Worm (Caenorhabditis elegans) whole organism, L1 larva: ENCODE measurements around the gene Y75B8A.10.
A peak's percentile ranks its signal among the peaks of the same experiment; 100 is the strongest.

ENCODE experiments used
- C04F5.9 ChIP-seq: sonication (generic microtip); optimal IDR thresholded peaks from 2 replicates; lab custom pipeline; 2016; ENCODE audit warnings: missing genetic modification characterization, missing compliant biosample characterization
- C16A3.4 ChIP-seq: fragments of 150-350 bp; optimal IDR thresholded peaks from 2 replicates; lab custom pipeline; 2014; ENCODE audit warnings: missing biosample characterization, missing genetic modification characterization
- F16B12.6 ChIP-seq: fragments of 150-350 bp; optimal IDR thresholded peaks from 2 replicates; lab custom pipeline; 2014; ENCODE audit warnings: missing biosample characterization, missing genetic modification characterization
- ama-1 ChIP-seq: fragments of 150-350 bp; optimal IDR thresholded peaks from 2 replicates; lab custom pipeline; 2014
- blmp-1 ChIP-seq: fragments of 150-350 bp; optimal IDR thresholded peaks from 2 replicates; lab custom pipeline; 2014; ENCODE audit warnings: missing biosample characterization, missing genetic modification characterization
- ceh-8 ChIP-seq: fragments of 200-800 bp; sonication (Bioruptor generic); optimal IDR thresholded peaks from 2 replicates; lab custom pipeline; 2018; ENCODE audit warnings: mild to moderate bottlenecking, missing genetic modification characterization, moderate library complexity, missing compliant biosample characterization
- ceh-82 ChIP-seq, 3 experiments: fragments of 150-350 bp in 1 of 3; sonication (generic microtip) in 2 of 3; optimal IDR thresholded peaks; 2 replicates each; lab custom pipeline; 2014 to 2017; ENCODE audit warnings: missing biosample characterization in 3 of 3, missing genetic modification characterization in 3 of 3
- ceh-88 ChIP-seq: fragments of 200-800 bp; sonication (Bioruptor generic); IDR thresholded peaks from 2 replicates; pipeline ENCODE4 v1.3.6; 2022; ENCODE audit warnings: missing genetic modification characterization, missing compliant biosample characterization
- ceh-90 ChIP-seq: sonication (generic microtip); optimal IDR thresholded peaks from 2 replicates; lab custom pipeline; 2016; ENCODE audit warnings: missing genetic modification characterization, missing compliant biosample characterization
- dpl-1 ChIP-seq, 3 experiments: fragments of 150-350 bp in 2 of 3; sonication (generic microtip) in 1 of 3; optimal IDR thresholded peaks; 2 replicates each; lab custom pipeline; 2014 to 2017; ENCODE audit warnings: missing biosample characterization in 3 of 3, missing genetic modification characterization in 3 of 3, missing genetic modification reagents in 3 of 3
- efl-1 ChIP-seq, 4 experiments: fragments of 150-350 bp; optimal IDR thresholded peaks in 3 of 4; peaks in 1 of 4; 1 replicate in 1 of 4; 2 replicates in 3 of 4; lab custom pipeline; 2014; ENCODE audit warnings: missing biosample characterization in 2 of 4, missing genetic modification characterization in 2 of 4, missing genetic modification reagents in 2 of 4
- egl-13 ChIP-seq: sonication (generic microtip); optimal IDR thresholded peaks from 2 replicates; lab custom pipeline; 2016; ENCODE audit warnings: missing genotype, missing genetic modification reagents, missing genetic modification characterization, missing compliant biosample characterization
- egl-27 ChIP-seq, 2 experiments: fragments of 150-350 bp in 1 of 2; sonication (generic microtip); optimal IDR thresholded peaks; 3 replicates each; lab custom pipeline; 2017 to 2018; ENCODE audit warnings: missing biosample characterization in 2 of 2, missing genetic modification characterization in 2 of 2, missing genetic modification reagents in 2 of 2
- elt-2 ChIP-seq: sonication (generic microtip); optimal IDR thresholded peaks from 2 replicates; lab custom pipeline; 2016; ENCODE audit warnings: missing genetic modification characterization, mild to moderate bottlenecking, inconsistent platforms, missing compliant biosample characterization, missing genetic modification reagents
- elt-3 ChIP-seq, 6 experiments: fragments of 150-350 bp in 1 of 6; sonication (generic microtip); optimal IDR thresholded peaks; 2 replicates each; lab custom pipeline; 2017 to 2018; ENCODE audit warnings: missing biosample characterization in 6 of 6, missing genetic modification characterization in 6 of 6, inconsistent platforms in 1 of 6
- fkh-4 ChIP-seq: sonication (generic microtip); optimal IDR thresholded peaks from 2 replicates; lab custom pipeline; 2016; ENCODE audit warnings: missing compliant biosample characterization, missing genetic modification characterization, borderline replicate concordance
- fkh-8 ChIP-seq: sonication (generic microtip); optimal IDR thresholded peaks from 2 replicates; lab custom pipeline; 2016; ENCODE audit warnings: mild to moderate bottlenecking, missing genetic modification characterization, missing compliant biosample characterization
- irx-1 ChIP-seq: sonication (generic microtip); optimal IDR thresholded peaks from 2 replicates; lab custom pipeline; 2016; ENCODE audit warnings: missing genetic modification characterization, missing compliant biosample characterization
- isw-1 ChIP-seq: fragments of 200-800 bp; sonication (Bioruptor generic); IDR thresholded peaks from 2 replicates; pipeline ENCODE4 v1.3.6; 2022; ENCODE audit warnings: missing genetic modification characterization, missing compliant biosample characterization
- lin-13 ChIP-seq: fragments of 150-350 bp; optimal IDR thresholded peaks from 2 replicates; lab custom pipeline; 2014; ENCODE audit warnings: missing biosample characterization, missing genetic modification reagents, missing genetic modification characterization
- lin-15B ChIP-seq: fragments of 150-350 bp; sonication (generic microtip); optimal IDR thresholded peaks from 3 replicates; lab custom pipeline; 2014; ENCODE audit warnings: missing biosample characterization, missing genetic modification characterization
- lin-35 ChIP-seq, 2 experiments: fragments of 150-350 bp; optimal IDR thresholded peaks; 2 replicates each; lab custom pipeline; 2014; ENCODE audit warnings: missing biosample characterization in 2 of 2, missing genetic modification characterization in 2 of 2, missing genetic modification reagents in 2 of 2
- lsy-2 ChIP-seq, 2 experiments: fragments of 150-350 bp; optimal IDR thresholded peaks; 2 replicates each; lab custom pipeline; 2014; ENCODE audit warnings: missing biosample characterization in 2 of 2, missing genetic modification characterization in 2 of 2
- mab-9 ChIP-seq: fragments of 200-800 bp; sonication (Bioruptor generic); IDR thresholded peaks from 2 replicates; pipeline ENCODE4 v1.3.6; 2022; ENCODE audit warnings: missing genetic modification reagents, missing genetic modification characterization, missing compliant biosample characterization
- mep-1 ChIP-seq: fragments of 150-350 bp; optimal IDR thresholded peaks from 2 replicates; lab custom pipeline; 2014; ENCODE audit warnings: missing biosample characterization, missing genetic modification characterization
- nhr-19 ChIP-seq: fragments of 200-800 bp; sonication (Bioruptor generic); conservative IDR thresholded peaks from 2 replicates; pipeline ENCODE4 v1.3.6; 2022; ENCODE audit warnings: missing genetic modification characterization, missing compliant biosample characterization
- nhr-20 ChIP-seq: sonication (generic microtip); optimal IDR thresholded peaks from 2 replicates; lab custom pipeline; 2016; ENCODE audit warnings: mild to moderate bottlenecking, missing genetic modification characterization, missing compliant biosample characterization
- nhr-47 ChIP-seq: sonication (generic microtip); optimal IDR thresholded peaks from 2 replicates; lab custom pipeline; 2016; ENCODE audit warnings: mild to moderate bottlenecking, missing genetic modification characterization, moderate library complexity, missing compliant biosample characterization
- nhr-85 ChIP-seq: sonication (generic microtip); peaks from one replicate; lab custom pipeline; 2016; ENCODE audit warnings: missing genetic modification characterization, inconsistent platforms, missing compliant biosample characterization
- pax-3 ChIP-seq: fragments of 200-800 bp; sonication (Bioruptor generic); optimal IDR thresholded peaks from 2 replicates; lab custom pipeline; 2018; ENCODE audit warnings: mild to moderate bottlenecking, missing genetic modification characterization, moderate library complexity, missing compliant biosample characterization
- pqm-1 ChIP-seq: sonication (generic microtip); optimal IDR thresholded peaks from 3 replicates; lab custom pipeline; 2017; ENCODE audit warnings: missing biosample characterization, missing genetic modification characterization
- skn-1 ChIP-seq: fragments of 150-350 bp; optimal IDR thresholded peaks from 2 replicates; lab custom pipeline; 2014; ENCODE audit warnings: missing biosample characterization, missing genetic modification characterization
- snu-23 ChIP-seq: sonication (generic microtip); optimal IDR thresholded peaks from 2 replicates; lab custom pipeline; 2016; ENCODE audit warnings: missing genetic modification characterization, missing compliant biosample characterization
- sup-37 ChIP-seq: fragments of 200-800 bp; sonication (Bioruptor generic); optimal IDR thresholded peaks from 2 replicates; lab custom pipeline; 2018; ENCODE audit warnings: mild to moderate bottlenecking, missing genetic modification characterization, missing compliant biosample characterization
- swsn-7 ChIP-seq: sonication (generic microtip); optimal IDR thresholded peaks from 2 replicates; lab custom pipeline; 2016; ENCODE audit warnings: missing genetic modification characterization, missing compliant biosample characterization
- tbx-2 ChIP-seq: sonication (generic microtip); optimal IDR thresholded peaks from 2 replicates; lab custom pipeline; 2016; ENCODE audit warnings: missing genetic modification characterization, missing compliant biosample characterization
- tlp-1 ChIP-seq: fragments of 150-350 bp; optimal IDR thresholded peaks from 2 replicates; lab custom pipeline; 2014; ENCODE audit warnings: missing biosample characterization, missing genetic modification characterization
- unc-86 ChIP-seq: sonication (generic microtip); optimal IDR thresholded peaks from 2 replicates; lab custom pipeline; 2016; ENCODE audit warnings: missing genetic modification characterization, missing compliant biosample characterization
- unc-98 ChIP-seq: fragments of 200-800 bp; sonication (Bioruptor generic); IDR thresholded peaks from 2 replicates; pipeline ENCODE4 v1.3.6; 2022; ENCODE audit warnings: missing genetic modification characterization, missing compliant biosample characterization
- xbp-1 ChIP-seq: sonication (generic microtip); optimal IDR thresholded peaks from 2 replicates; lab custom pipeline; 2016; ENCODE audit warnings: missing genetic modification characterization, missing compliant biosample characterization
- zip-4 ChIP-seq: fragments of 200-800 bp; sonication (Bioruptor generic); optimal IDR thresholded peaks from 2 replicates; lab custom pipeline; 2018; ENCODE audit warnings: mild to moderate bottlenecking, missing genetic modification characterization, moderate library complexity, missing compliant biosample characterization
- ztf-11 ChIP-seq, 2 experiments: sonication (generic microtip); optimal IDR thresholded peaks; 2 replicates each; lab custom pipeline; 2016 to 2017; ENCODE audit warnings: missing genetic modification characterization in 2 of 2, missing biosample characterization in 1 of 2, missing compliant biosample characterization in 1 of 2

Gene Y75B8A.10

DNA sequence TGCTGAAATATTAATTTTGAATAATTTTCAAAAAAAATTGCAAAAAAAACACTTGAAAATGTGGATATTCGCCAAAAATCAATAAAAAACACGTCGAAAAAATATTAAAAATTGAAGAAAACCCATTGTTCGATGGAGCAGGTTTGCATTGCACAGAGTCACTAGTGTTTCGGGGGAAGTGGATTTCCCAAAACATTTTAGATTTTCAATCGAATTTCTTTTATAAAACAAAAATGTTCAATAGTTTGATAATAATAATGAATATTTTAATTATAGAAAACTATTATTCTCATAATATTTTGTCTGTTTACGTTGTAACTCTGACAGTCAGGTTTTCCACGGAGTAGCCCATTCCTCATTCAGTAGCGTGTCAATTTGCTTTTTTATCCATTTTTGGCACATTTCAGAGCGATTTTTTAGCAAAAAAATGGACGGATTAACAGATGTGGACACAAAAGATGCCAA is 35.8 kb upstream of the Y75B8A.10 start, which contains the start of the genes gex-4 and gphr-1:
Gene gex-4, minus strand, starts transcription at position 2 of the 465 bp plus-strand sequence.
Gene gphr-1, plus strand, starts transcription at position 415 of the 465 bp plus-strand sequence.
- TF ChIP-seq elt-3 (tag; optimal IDR thresholded peaks at IDR 0.05; lab: Kevin White, UChicago) (peak in 1 of 6 experiments; percentile 36), skn-1 (tag; lab: Kevin White, UChicago) (peak; percentile 38), lsy-2 (tag; optimal IDR thresholded peaks at IDR 0.05; lab: Kevin White, UChicago) (peak; percentile 58 to 81), sup-37 (GFP tag; lab: Kevin White, UChicago) (no peak), nhr-47 (tag; lab: Kevin White, UChicago) (peak; percentile 73), C04F5.9 (tag; lab: Kevin White, UChicago) (peak; percentile 41), lin-35 (GFP tag; optimal IDR thresholded peaks at IDR 0.05; lab: Kevin White, UChicago) (peak; percentile 65 to 72), zip-4 (no peak), nhr-19 (GFP tag; lab: Robert Waterston, UW) (peak; percentile 38), egl-13 (peak; percentile 39), ceh-82 (tag; optimal IDR thresholded peaks at IDR 0.05; lab: Kevin White, UChicago) (peak in 1 of 3 experiments; percentile 31), ceh-8 (GFP tag; lab: Kevin White, UChicago) (no peak), ama-1 (lab: Kevin White, UChicago) (no peak), efl-1 (optimal IDR thresholded peaks at IDR 0.05; lab: Kevin White, UChicago) (peak; percentile 48 to 60), efl-1 (GFP tag; optimal IDR thresholded peaks at IDR 0.05 in 1 of 2; lab: Kevin White, UChicago) (peak; percentile 67 to 96), snu-23 (peak; percentile 67), pax-3 (peak; percentile 70), nhr-85 (tag; lab: Kevin White, UChicago) (peak; percentile 68), irx-1 (tag; lab: Kevin White, UChicago) (no peak), egl-27 (tag; optimal IDR thresholded peaks at IDR 0.05; lab: Kevin White, UChicago) (no peak), fkh-4 (peak; percentile 38), mep-1 (tag; lab: Kevin White, UChicago) (peak; percentile 61), ceh-90 (tag; lab: Kevin White, UChicago) (peak; percentile 58), ceh-88 (GFP tag; lab: Robert Waterston, UW) (no peak), fkh-8 (tag; lab: Kevin White, UChicago) (peak; percentile 79), blmp-1 (tag; lab: Kevin White, UChicago) (peak; percentile 9), elt-2 (tag; lab: Kevin White, UChicago) (no peak), unc-98 (GFP tag; lab: Robert Waterston, UW) (peak; percentile 67), tbx-2 (tag; lab: Kevin White, UChicago) (peak; percentile 62), F16B12.6 (tag; lab: Kevin White, UChicago) (peak; percentile 25), C16A3.4 (peak; percentile 63), pqm-1 (no peak), xbp-1 (tag; lab: Kevin White, UChicago) (peak; percentile 63), swsn-7 (tag; lab: Kevin White, UChicago) (peak; percentile 57), ztf-11 (tag; optimal IDR thresholded peaks at IDR 0.05; lab: Kevin White, UChicago) (peak in 1 of 2 experiments; percentile 49), tlp-1 (tag; lab: Kevin White, UChicago) (no peak), lin-13 (GFP tag; lab: Kevin White, UChicago) (peak; percentile 54), isw-1 (GFP tag; lab: Robert Waterston, UW) (peak; percentile 63), mab-9 (no peak), dpl-1 (GFP tag; optimal IDR thresholded peaks at IDR 0.05; lab: Kevin White, UChicago) (peak; percentile 46 to 70 (median 49)), unc-86 (peak; percentile 38), lin-15B (peak; percentile 68), nhr-20 (tag; lab: Kevin White, UChicago) (peak; percentile 41)
- TF ChIP-seq, all 84 proteins: peak for 31

DNA sequence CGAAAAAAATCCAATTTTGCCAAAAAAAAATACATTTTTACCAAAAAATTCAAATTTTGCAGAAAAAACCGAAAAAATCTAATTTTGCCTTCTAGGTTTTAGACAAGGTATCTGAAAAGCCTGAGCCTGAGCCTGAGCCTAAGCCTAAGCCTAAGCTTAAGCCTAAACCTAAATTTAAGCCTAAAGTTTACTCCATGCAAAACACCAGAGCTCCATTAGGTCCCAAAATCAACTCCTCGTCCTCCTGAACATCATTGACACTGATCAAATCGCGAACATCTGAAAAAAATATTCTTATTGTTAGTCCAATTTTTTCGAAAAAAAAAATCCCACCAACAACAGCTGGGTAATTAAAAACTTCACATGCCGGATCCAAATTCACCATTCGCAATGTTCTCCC is 35.3 kb upstream of the Y75B8A.10 start:
- TF ChIP-seq efl-1 (optimal IDR thresholded peaks at IDR 0.05; lab: Kevin White, UChicago) (no peak), efl-1 (GFP tag; optimal IDR thresholded peaks at IDR 0.05 in 1 of 2; lab: Kevin White, UChicago) (peak in 1 of 2 experiments; percentile 53), ceh-82 (tag; optimal IDR thresholded peaks at IDR 0.05; lab: Kevin White, UChicago) (no peak)
